Worm (Caenorhabditis elegans) whole organism, L1 larva: ENCODE results near the gene Y22D7AL.6.

Source experiments
- aly-2 ChIP-seq: fragments of 150-350 bp; optimal IDR thresholded peaks from 2 replicates; lab custom pipeline; 2014; ENCODE audit warnings: missing biosample characterization, missing genetic modification characterization
- elt-3 ChIP-seq, 6 experiments: fragments of 150-350 bp in 1 of 6; sonication (generic microtip); optimal IDR thresholded peaks; 2 replicates each; lab custom pipeline; 2017 to 2018; ENCODE audit warnings: missing biosample characterization in 6 of 6, missing genetic modification characterization in 6 of 6, inconsistent platforms in 1 of 6
- fos-1 ChIP-seq: fragments of 150-350 bp; optimal IDR thresholded peaks from 2 replicates; lab custom pipeline; 2014; ENCODE audit warnings: missing biosample characterization, missing genetic modification characterization
- grh-1 ChIP-seq: fragments of 200-800 bp; sonication (Bioruptor generic); IDR thresholded peaks from 2 replicates; pipeline ENCODE4 v1.3.6; 2022; ENCODE audit warnings: missing genetic modification reagents, missing genetic modification characterization, missing compliant biosample characterization
- jun-1 ChIP-seq: fragments of 150-350 bp; optimal IDR thresholded peaks from 2 replicates; lab custom pipeline; 2014; ENCODE audit warnings: missing biosample characterization, missing genetic modification reagents, missing genetic modification characterization
- skn-1 ChIP-seq: fragments of 150-350 bp; optimal IDR thresholded peaks from 2 replicates; lab custom pipeline; 2014; ENCODE audit warnings: missing biosample characterization, missing genetic modification characterization
- snpc-4 ChIP-seq: fragments of 150-350 bp; optimal IDR thresholded peaks from 2 replicates; lab custom pipeline; 2014; ENCODE audit warnings: missing biosample characterization, missing genetic modification characterization
- ztf-4 ChIP-seq: fragments of 150-350 bp; optimal IDR thresholded peaks from 2 replicates; lab custom pipeline; 2014; ENCODE audit warnings: missing biosample characterization, missing genetic modification characterization

- TF ChIP-seq jun-1 (no peak), fos-1 (no peak), grh-1 (GFP tag; lab: Robert Waterston, UW) (no peak), elt-3 (tag; optimal IDR thresholded peaks at IDR 0.05; lab: Kevin White, UChicago) (no peak), aly-2 (tag; lab: Kevin White, UChicago) (no peak), skn-1 (tag; lab: Kevin White, UChicago) (no peak), snpc-4 (tag; lab: Kevin White, UChicago) (no peak), ztf-4 (tag; lab: Kevin White, UChicago) (no peak)
Observed at ce11 chrIII:1626524-1626923, 21.8 kb downstream of the Y22D7AL.6 start, which contains the start of gene Y22D7AL.4.
